Fruit fly (Drosophila melanogaster): ENCODE results near the gene Pura.

The Pura gene

dm6 chr3L:7604863-7605262 is 12.0 kb downstream of the Pura start (continued):
- no peak for TF ChIP-seq CTCF (GFP tag; optimal IDR thresholded peaks at IDR 0.05)
- no peak for TF ChIP-seq gfzf (GFP tag; optimal IDR thresholded peaks at IDR 0.05)
- TF ChIP-seq crc (GFP tag; optimal IDR thresholded peaks at IDR 0.05): no peak
- no peak for TF ChIP-seq MESR4 (GFP tag; optimal IDR thresholded peaks at IDR 0.05)
- no peak for TF ChIP-seq CG9215 (GFP tag; IDR thresholded peaks at IDR 0.05)
- TF ChIP-seq Elba2 (GFP tag; optimal IDR thresholded peaks at IDR 0.05): no peak
- TF ChIP-seq pfk (GFP tag; optimal IDR thresholded peaks at IDR 0.05): no peak
- TF ChIP-seq CG15514 (GFP tag; optimal IDR thresholded peaks at IDR 0.05): no peak
- TF ChIP-seq kni (GFP tag; optimal IDR thresholded peaks at IDR 0.05): no peak
- TF ChIP-seq CG10543 (GFP tag; optimal IDR thresholded peaks at IDR 0.05): no peak
- peak; percentile 36; the same call in 1 of the 3 replicates for TF ChIP-seq CG2199 (GFP tag; IDR thresholded peaks at IDR 0.05)
- TF ChIP-seq mld (GFP tag; IDR thresholded peaks at IDR 0.05; ENCODE audit: partially characterized antibody): no peak
- no peak for TF ChIP-seq tgo (GFP tag; IDR thresholded peaks at IDR 0.05)
- no peak for TF ChIP-seq CG9932 (GFP tag; IDR thresholded peaks at IDR 0.05)
- no peak for TF ChIP-seq zf30C (GFP tag; optimal IDR thresholded peaks at IDR 0.05)
- no peak for TF ChIP-seq CG12659 (GFP tag; optimal IDR thresholded peaks at IDR 0.05)
- no peak for TF ChIP-seq abd-A (tag; optimal IDR thresholded peaks at IDR 0.05)
- TF ChIP-seq CG4730 (GFP tag; IDR thresholded peaks at IDR 0.05): no peak
- TF ChIP-seq cwo (GFP tag; optimal IDR thresholded peaks at IDR 0.05): no peak
- TF ChIP-seq ro (GFP tag; IDR thresholded peaks at IDR 0.05): no peak
- TF ChIP-seq CrebB (tag; optimal IDR thresholded peaks at IDR 0.05): no peak
- no peak for TF ChIP-seq Stat92E (GFP tag; optimal IDR thresholded peaks at IDR 0.05)
- no peak for TF ChIP-seq CG3726 (GFP tag; IDR thresholded peaks at IDR 0.05)
- TF ChIP-seq Bgb (GFP tag; IDR thresholded peaks at IDR 0.05; ENCODE audit: partially characterized antibody): no peak
- no peak for TF ChIP-seq dpn (GFP tag; optimal IDR thresholded peaks at IDR 0.05)
- no peak for TF ChIP-seq sens-2 (GFP tag; IDR thresholded peaks at IDR 0.05)
- TF ChIP-seq NC2β (GFP tag; optimal IDR thresholded peaks at IDR 0.05): no peak
- 0 out of 4 replicates have a peak, but pooled peaks have one; percentile 28 for TF ChIP-seq chinmo (GFP tag; IDR thresholded peaks at IDR 0.05; ENCODE audit: partially characterized antibody)
- peak; percentile 51 for TF ChIP-seq bbx (GFP tag; IDR thresholded peaks at IDR 0.05; ENCODE audit: partially characterized antibody)
- no peak for TF ChIP-seq CG12071 (GFP tag; optimal IDR thresholded peaks at IDR 0.05)
- TF ChIP-seq Xrp1 (GFP tag; IDR thresholded peaks at IDR 0.05): no peak
- TF ChIP-seq CG12236 (GFP tag; optimal IDR thresholded peaks at IDR 0.05): no peak
- no peak for TF ChIP-seq salm (tag; optimal IDR thresholded peaks at IDR 0.05)
- TF ChIP-seq otp (GFP tag; IDR thresholded peaks at IDR 0.05): no peak
- no peak for TF ChIP-seq CG10321 (GFP tag; IDR thresholded peaks at IDR 0.05)
- TF ChIP-seq CG18619 (GFP tag; optimal IDR thresholded peaks at IDR 0.05): no peak
- no peak for TF ChIP-seq grn (GFP tag; optimal IDR thresholded peaks at IDR 0.05)
- TF ChIP-seq yki (optimal IDR thresholded peaks at IDR 0.05): no peak
- no peak for TF ChIP-seq Lim3 (GFP tag; IDR thresholded peaks at IDR 0.05)
- no peak for TF ChIP-seq klu (GFP tag; IDR thresholded peaks at IDR 0.05)
- TF ChIP-seq Deaf1 (tag; optimal IDR thresholded peaks at IDR 0.05): peak; percentile 67
- TF ChIP-seq ato (GFP tag; IDR thresholded peaks at IDR 0.05; ENCODE audit: partially characterized antibody): 0 out of 2 replicates have a peak, but pooled peaks have one; percentile 6
- no peak for TF ChIP-seq D19B (GFP tag; optimal IDR thresholded peaks at IDR 0.05)
- no peak for TF ChIP-seq usp (GFP tag; optimal IDR thresholded peaks at IDR 0.05)
- TF ChIP-seq CG2712 (tag; optimal IDR thresholded peaks at IDR 0.05): no peak
- no peak for TF ChIP-seq ranshi (GFP tag; IDR thresholded peaks at IDR 0.05)
- 0 out of 3 replicates have a peak, but pooled peaks have one; percentile 41 for TF ChIP-seq CG7963 (GFP tag; IDR thresholded peaks at IDR 0.05; ENCODE audit: partially characterized antibody)
- TF ChIP-seq al (GFP tag; IDR thresholded peaks at IDR 0.05): no peak
- TF ChIP-seq CHES-1-like (GFP tag; optimal IDR thresholded peaks at IDR 0.05): no peak
- TF ChIP-seq CG7372 (GFP tag; IDR thresholded peaks at IDR 0.05): no peak
- no peak for TF ChIP-seq CG12299 (tag; optimal IDR thresholded peaks at IDR 0.05)
- no peak for TF ChIP-seq CG10366 (GFP tag; IDR thresholded peaks at IDR 0.05)

Data from whole organism, embryonic.